Worm (Caenorhabditis elegans) whole organism, L4/young adult: ENCODE data around the gene msp-31.

Source experiments
- W03F9.2 ChIP-seq: fragments of 150-350 bp; optimal IDR thresholded peaks from 2 replicates; lab custom pipeline; 2014; ENCODE audit warnings: missing biosample characterization, missing genetic modification characterization
- dao-5 ChIP-seq: sonication (generic microtip); optimal IDR thresholded peaks from 2 replicates; lab custom pipeline; 2016; ENCODE audit warnings: missing genotype, missing genetic modification characterization, moderate library complexity, missing compliant biosample characterization

DNA sequence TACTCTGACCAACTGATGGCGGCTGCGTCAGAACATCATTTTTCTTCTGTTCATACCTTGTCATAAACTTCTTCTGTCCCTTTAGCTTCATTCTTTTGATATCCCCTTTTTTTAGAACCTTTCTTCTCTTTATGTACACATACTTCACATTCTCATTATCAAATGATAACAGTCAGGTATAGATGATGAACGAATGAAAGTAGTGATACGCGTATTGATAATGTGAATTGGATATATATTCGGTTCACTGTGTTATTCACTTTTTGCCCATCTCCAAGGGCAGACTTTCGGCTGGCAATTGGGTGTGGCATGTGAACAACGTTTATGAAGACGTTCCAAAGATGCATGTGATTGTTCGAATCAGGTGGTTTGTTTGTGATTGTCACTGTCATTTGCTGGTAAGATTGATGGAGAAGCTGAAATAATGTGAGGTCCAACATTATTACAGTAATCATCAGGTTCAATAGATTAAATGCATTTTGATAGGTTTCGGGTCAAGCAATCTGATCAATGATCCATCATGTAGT lies 42.0 kb downstream of the msp-31 start, which contains the start of gene F11G11.15:
- TF ChIP-seq dao-5 (tag; lab: Kevin White, UChicago) (no peak), W03F9.2 (tag; lab: Kevin White, UChicago) (no peak)
